Fruit fly (Drosophila melanogaster) whole organism, embryonic: ENCODE results near the gene CG3008.
A peak's percentile ranks its signal among the peaks of the same experiment; 100 is the strongest.

Experiments used
- Ada2b ChIP-seq: fragments of 200-800 bp; sonication (Bioruptor generic); IDR thresholded peaks from 2 replicates; pipeline ENCODE4 v1.3.6; 2022; ENCODE audit warnings: missing biosample characterization, missing genetic modification characterization
- BEAF-32 ChIP-seq: fragments of 200-800 bp; sonication (Bioruptor generic); optimal IDR thresholded peaks from 3 replicates; lab custom pipeline; 2017; ENCODE audit warnings: missing biosample characterization, missing genetic modification characterization, mild to moderate bottlenecking, moderate library complexity, missing genetic modification reagents
- Blimp-1 ChIP-seq: fragments of 200-800 bp; sonication (Bioruptor generic); optimal IDR thresholded peaks from 3 replicates; lab custom pipeline; 2018; ENCODE audit warnings: missing biosample characterization, missing genetic modification characterization, mild to moderate bottlenecking, moderate library complexity, missing genetic modification reagents
- C15 ChIP-seq: fragments of 200-800 bp; sonication (Bioruptor generic); IDR thresholded peaks from 3 replicates; pipeline ENCODE4 v1.3.6; 2022; ENCODE audit warnings: missing biosample characterization, missing genetic modification characterization
- CG10321 ChIP-seq: fragments of 200-800 bp; sonication (Bioruptor generic); IDR thresholded peaks from 2 replicates; pipeline ENCODE4 v1.3.6; 2022; ENCODE audit warnings: missing biosample characterization, missing genetic modification characterization
- CG10543 ChIP-seq: fragments of 200-800 bp; sonication (Bioruptor generic); optimal IDR thresholded peaks from 3 replicates; lab custom pipeline; 2017; ENCODE audit warnings: missing biosample characterization, mild to moderate bottlenecking, missing genetic modification characterization, moderate library complexity
- CG11398 ChIP-seq: fragments of 200-800 bp; sonication (Bioruptor generic); optimal IDR thresholded peaks from 2 replicates; lab custom pipeline; 2016; ENCODE audit warnings: missing biosample characterization, missing genetic modification characterization
- CG12769 ChIP-seq: fragments of 200-800 bp; sonication (Bioruptor generic); optimal IDR thresholded peaks from 2 replicates; lab custom pipeline; 2019; ENCODE audit warnings: missing biosample characterization, mild to moderate bottlenecking, missing genetic modification characterization, moderate library complexity
- CG13123 ChIP-seq: fragments of 200-800 bp; sonication (Bioruptor generic); optimal IDR thresholded peaks from 2 replicates; lab custom pipeline; 2016; ENCODE audit warnings: missing biosample characterization, missing genetic modification characterization
- CG16813 ChIP-seq: fragments of 200-800 bp; sonication (Bioruptor generic); IDR thresholded peaks from 3 replicates; pipeline ENCODE4 v1.3.6; 2022; ENCODE audit warnings: missing biosample characterization, missing genetic modification characterization; ENCODE audit not compliant: partially characterized antibody
- CG16863 ChIP-seq: fragments of 200-800 bp; sonication (Bioruptor generic); optimal IDR thresholded peaks from 3 replicates; lab custom pipeline; 2016; ENCODE audit warnings: missing biosample characterization, missing genetic modification characterization
- CG17912 ChIP-seq: fragments of 200-800 bp; sonication (Bioruptor generic); optimal IDR thresholded peaks from 2 replicates; lab custom pipeline; 2018; ENCODE audit warnings: missing biosample characterization, mild to moderate bottlenecking, missing genetic modification characterization
- CG2199 ChIP-seq: fragments of 200-800 bp; sonication (Bioruptor generic); IDR thresholded peaks from 3 replicates; pipeline ENCODE4 v1.3.6; 2022; ENCODE audit warnings: missing biosample characterization, missing genetic modification characterization
- CG30431 ChIP-seq: fragments of 200-800 bp; sonication (Bioruptor generic); optimal IDR thresholded peaks from 2 replicates; lab custom pipeline; 2017; ENCODE audit warnings: missing biosample characterization, missing genetic modification characterization
- CG3281 ChIP-seq: fragments of 200-800 bp; sonication (Bioruptor generic); optimal IDR thresholded peaks from 3 replicates; lab custom pipeline; 2017; ENCODE audit warnings: missing biosample characterization, mild to moderate bottlenecking, missing genetic modification characterization
- CG3838 ChIP-seq: fragments of 200-800 bp; sonication (Bioruptor generic); optimal IDR thresholded peaks from 3 replicates; lab custom pipeline; 2016; ENCODE audit warnings: missing biosample characterization, missing genetic modification characterization
- CG5953 ChIP-seq: fragments of 200-800 bp; sonication (Bioruptor generic); IDR thresholded peaks from 2 replicates; pipeline ENCODE4 v1.3.6; 2022; ENCODE audit warnings: missing biosample characterization, missing genetic modification characterization
- CG6654 ChIP-seq: fragments of 200-800 bp; sonication (Bioruptor generic); optimal IDR thresholded peaks from 2 replicates; lab custom pipeline; 2017; ENCODE audit warnings: missing biosample characterization, mild to moderate bottlenecking, missing genetic modification characterization
- CG7372 ChIP-seq: fragments of 200-800 bp; sonication (Bioruptor generic); IDR thresholded peaks from 2 replicates; pipeline ENCODE4 v1.3.6; 2022; ENCODE audit warnings: missing biosample characterization, missing genetic modification characterization
- CG7556 ChIP-seq: fragments of 200-800 bp; sonication (Bioruptor generic); optimal IDR thresholded peaks from 2 replicates; lab custom pipeline; 2017; ENCODE audit warnings: missing biosample characterization, mild to moderate bottlenecking, missing genetic modification characterization
- CG8281 ChIP-seq: fragments of 200-800 bp; sonication (Bioruptor generic); optimal IDR thresholded peaks from 2 replicates; lab custom pipeline; 2018; ENCODE audit warnings: missing biosample characterization, mild to moderate bottlenecking, missing genetic modification characterization, moderate library complexity
- CG8765 ChIP-seq: fragments of 200-800 bp; sonication (Bioruptor generic); IDR thresholded peaks from 2 replicates; pipeline ENCODE4 v1.3.6; 2022; ENCODE audit warnings: missing biosample characterization, missing genetic modification characterization
- CG8944 ChIP-seq: fragments of 200-800 bp; sonication (Bioruptor generic); optimal IDR thresholded peaks from 3 replicates; lab custom pipeline; 2016; ENCODE audit warnings: missing biosample characterization, missing genetic modification characterization
- CoRest ChIP-seq: fragments of 200-800 bp; sonication (Bioruptor generic); optimal IDR thresholded peaks from 3 replicates; lab custom pipeline; 2018; ENCODE audit warnings: missing biosample characterization, mild to moderate bottlenecking, missing genetic modification characterization, moderate library complexity
- Dek ChIP-seq: fragments of 200-800 bp; sonication (Bioruptor generic); optimal IDR thresholded peaks from 3 replicates; lab custom pipeline; 2019; ENCODE audit warnings: missing biosample characterization, mild to moderate bottlenecking, missing genetic modification characterization, moderate library complexity
- Eip74EF ChIP-seq, 2 experiments: fragments of 200-800 bp in 1 of 2; fragments of >200 bp in 1 of 2; sonication (Bioruptor generic) in 1 of 2; optimal IDR thresholded peaks; 2 replicates each; lab custom pipeline; 2017 to 2019; ENCODE audit warnings: missing biosample characterization in 2 of 2, missing genetic modification characterization in 2 of 2, mild to moderate bottlenecking in 1 of 2, moderate library complexity in 1 of 2
- Ets65A ChIP-seq: fragments of 200-800 bp; sonication (Bioruptor generic); peaks from one replicate; lab custom pipeline; 2016; ENCODE audit warnings: missing biosample characterization, missing genetic modification characterization
- HmgZ ChIP-seq: fragments of 200-800 bp; sonication (Bioruptor generic); optimal IDR thresholded peaks from 2 replicates; lab custom pipeline; 2018; ENCODE audit warnings: missing biosample characterization, mild to moderate bottlenecking, missing genetic modification characterization
- Mes4 ChIP-seq: fragments of 200-800 bp; sonication (Bioruptor generic); optimal IDR thresholded peaks from 2 replicates; lab custom pipeline; 2016; ENCODE audit warnings: missing biosample characterization, missing genetic modification characterization
- Pdp1 ChIP-seq, 2 experiments: fragments of 200-800 bp; sonication (Bioruptor generic); optimal IDR thresholded peaks; 3 replicates each; lab custom pipeline; 2016; ENCODE audit warnings: missing biosample characterization in 2 of 2, missing genetic modification characterization in 2 of 2, mild to moderate bottlenecking in 1 of 2, moderate library complexity in 1 of 2
- Poxn ChIP-seq: fragments of 200-800 bp; sonication (Bioruptor generic); IDR thresholded peaks from 2 replicates; pipeline ENCODE4 v1.3.6; 2022; ENCODE audit warnings: missing biosample characterization, missing genetic modification characterization
- bsh ChIP-seq, 2 experiments: fragments of 200-800 bp; sonication (Bioruptor generic); optimal IDR thresholded peaks; 2 replicates each; lab custom pipeline; 2017 to 2018; ENCODE audit warnings: mild to moderate bottlenecking in 2 of 2, missing biosample characterization in 2 of 2, missing genetic modification characterization in 2 of 2, moderate library complexity in 1 of 2
- cwo ChIP-seq: fragments of 200-800 bp; sonication (Bioruptor generic); optimal IDR thresholded peaks from 3 replicates; lab custom pipeline; 2017; ENCODE audit warnings: missing biosample characterization, missing genetic modification characterization, mild to moderate bottlenecking, moderate library complexity, missing genetic modification reagents
- eyg ChIP-seq: fragments of 200-800 bp; sonication (Bioruptor generic); optimal IDR thresholded peaks from 3 replicates; lab custom pipeline; 2016; ENCODE audit warnings: missing biosample characterization, missing genetic modification characterization
- fd3F ChIP-seq: fragments of 200-800 bp; sonication (Bioruptor generic); optimal IDR thresholded peaks from 2 replicates; lab custom pipeline; 2018; ENCODE audit warnings: missing biosample characterization, mild to moderate bottlenecking, missing genetic modification characterization, moderate library complexity
- fd64A ChIP-seq: fragments of 200-800 bp; sonication (Bioruptor generic); optimal IDR thresholded peaks from 3 replicates; lab custom pipeline; 2018; ENCODE audit warnings: missing biosample characterization, mild to moderate bottlenecking, missing genetic modification characterization
- gce ChIP-seq: fragments of 200-800 bp; sonication (Bioruptor generic); IDR thresholded peaks from 3 replicates; pipeline ENCODE4 v1.3.6; 2022; ENCODE audit warnings: missing biosample characterization, missing genetic modification characterization
- gcm ChIP-seq: fragments of 200-800 bp; sonication (Bioruptor generic); optimal IDR thresholded peaks from 2 replicates; lab custom pipeline; 2019; ENCODE audit warnings: missing biosample characterization, mild to moderate bottlenecking, missing genetic modification characterization, moderate library complexity
- ken ChIP-seq: fragments of 200-800 bp; sonication (Bioruptor generic); IDR thresholded peaks from 3 replicates; pipeline ENCODE4 v1.3.6; 2022; ENCODE audit warnings: missing biosample characterization, missing genetic modification characterization
- lilli ChIP-seq: fragments of 200-800 bp; sonication (Bioruptor generic); optimal IDR thresholded peaks from 3 replicates; lab custom pipeline; 2016; ENCODE audit warnings: missing biosample characterization, missing genetic modification characterization
- mam ChIP-seq: fragments of 200-800 bp; sonication (Bioruptor generic); optimal IDR thresholded peaks from 3 replicates; lab custom pipeline; 2016; ENCODE audit warnings: missing biosample characterization, missing genetic modification characterization
- mirr ChIP-seq: fragments of 200-800 bp; sonication (Bioruptor generic); optimal IDR thresholded peaks from 3 replicates; lab custom pipeline; 2018; ENCODE audit warnings: missing biosample characterization, mild to moderate bottlenecking, missing genetic modification characterization
- pan ChIP-seq, 4 experiments: fragments of >200 bp in 3 of 4; fragments of 200-800 bp in 1 of 4; sonication (Bioruptor generic) in 1 of 4; optimal IDR thresholded peaks in 3 of 4; IDR thresholded peaks in 1 of 4; 2 replicates each; pipeline versions ENCODE4 v1.3.6 to Lab custom; 2017 to 2022; ENCODE audit warnings: missing biosample characterization in 2 of 4, missing genetic modification characterization in 2 of 4, mixed read lengths in 1 of 4
- phol ChIP-seq: fragments of 200-800 bp; sonication (Bioruptor generic); optimal IDR thresholded peaks from 3 replicates; lab custom pipeline; 2018; ENCODE audit warnings: missing biosample characterization, mild to moderate bottlenecking, missing genetic modification characterization, moderate library complexity
- pzg ChIP-seq: fragments of 200-800 bp; sonication (Bioruptor generic); optimal IDR thresholded peaks from 3 replicates; lab custom pipeline; 2018; ENCODE audit warnings: missing biosample characterization, mild to moderate bottlenecking, missing genetic modification characterization, moderate library complexity
- sd ChIP-seq: fragments of 200-800 bp; sonication (Bioruptor generic); optimal IDR thresholded peaks from 3 replicates; lab custom pipeline; 2018; ENCODE audit warnings: missing biosample characterization, mild to moderate bottlenecking, missing genetic modification characterization, moderate library complexity
- sens ChIP-seq: fragments of 200-800 bp; sonication (Bioruptor generic); peaks from one replicate; lab custom pipeline; 2016; ENCODE audit warnings: missing biosample characterization, missing genetic modification characterization
- slbo ChIP-seq: fragments of 200-800 bp; sonication (Bioruptor generic); IDR thresholded peaks from 2 replicates; pipeline ENCODE4 v1.3.6; 2022; ENCODE audit warnings: missing biosample characterization, missing genetic modification characterization
- slp2 ChIP-seq: fragments of 200-800 bp; sonication (Bioruptor generic); optimal IDR thresholded peaks from 2 replicates; lab custom pipeline; 2016; ENCODE audit warnings: missing biosample characterization, missing genetic modification characterization
- so ChIP-seq: fragments of 200-800 bp; sonication (Bioruptor generic); IDR thresholded peaks from 3 replicates; pipeline ENCODE4 v1.3.6; 2022; ENCODE audit warnings: missing biosample characterization, missing genetic modification characterization
- zfh1 ChIP-seq: fragments of 200-800 bp; sonication (Bioruptor generic); IDR thresholded peaks from 3 replicates; pipeline ENCODE4 v1.3.6; 2022; ENCODE audit warnings: missing biosample characterization, missing genetic modification characterization

The CG3008 gene

DNA sequence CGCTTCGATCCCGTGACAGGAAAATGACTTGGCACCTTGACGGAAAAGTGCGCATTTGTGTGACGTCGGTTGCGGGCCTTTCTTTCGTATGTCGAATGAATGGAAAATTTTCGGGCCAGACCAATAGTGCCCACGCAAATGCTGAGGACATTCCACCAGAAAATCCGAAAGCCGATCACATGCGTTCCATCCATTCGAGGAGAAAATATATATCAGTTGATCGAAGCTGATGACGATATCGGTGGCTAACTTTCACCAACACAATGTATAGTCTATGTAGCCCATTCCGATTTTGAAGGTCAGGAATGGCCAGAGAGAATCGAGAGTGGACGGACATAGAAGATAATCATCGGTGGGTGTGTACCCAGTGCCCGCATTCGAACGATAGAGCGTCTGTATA, 15.1 kb downstream of the CG3008 start:
- TF ChIP-seq pzg (GFP tag; lab: Kevin White, UChicago) (no peak), CG7372 (GFP tag; lab: Robert Waterston, UW) (peak; percentile 39; the same call in 1 of the 2 replicates), BEAF-32 (GFP tag; lab: Kevin White, UChicago) (no peak), Poxn (GFP tag; lab: Robert Waterston, UW) (no peak), mirr (no peak), CG8281 (tag; lab: Kevin White, UChicago) (no peak), CG10321 (GFP tag; lab: Robert Waterston, UW) (no peak), CG11398 (GFP tag; lab: Kevin White, UChicago) (no peak), mam (GFP tag; lab: Kevin White, UChicago) (no peak), CG3281 (GFP tag; lab: Kevin White, UChicago) (no peak), CG16813 (GFP tag; lab: Robert Waterston, UW) (no peak), gce (GFP tag; lab: Robert Waterston, UW) (no peak), CG5953 (no peak), ken (GFP tag; lab: Robert Waterston, UW) (no peak), Blimp-1 (GFP tag; lab: Kevin White, UChicago) (peak; percentile 30), gcm (GFP tag; lab: Kevin White, UChicago) (peak; percentile 49), CG12769 (peak; percentile 61), Pdp1 (GFP tag; optimal IDR thresholded peaks at IDR 0.05; lab: Kevin White, UChicago) (no peak), so (GFP tag; lab: Robert Waterston, UW) (0 out of 3 replicates have a peak, but pooled peaks have one; percentile 43), sd (peak; percentile 79), CoRest (tag; lab: Kevin White, UChicago) (no peak), sens (GFP tag; lab: Kevin White, UChicago) (peak; percentile 24), CG30431 (no peak), Mes4 (GFP tag; lab: Kevin White, UChicago) (no peak), CG16863 (GFP tag; lab: Kevin White, UChicago) (no peak), CG17912 (GFP tag; lab: Kevin White, UChicago) (no peak), CG2199 (GFP tag; lab: Robert Waterston, UW) (no peak), Ada2b (GFP tag; lab: Robert Waterston, UW) (no peak), lilli (GFP tag; lab: Kevin White, UChicago) (no peak), Dek (tag; lab: Kevin White, UChicago) (no peak), Eip74EF (GFP tag; optimal IDR thresholded peaks at IDR 0.05; lab: Kevin White, UChicago) (no peak), CG3838 (GFP tag; lab: Kevin White, UChicago) (no peak), eyg (no peak), fd3F (GFP tag; lab: Kevin White, UChicago) (no peak), Ets65A (GFP tag; lab: Kevin White, UChicago) (no peak), fd64A (no peak), CG7556 (no peak), CG6654 (GFP tag; lab: Kevin White, UChicago) (no peak), slp2 (no peak), C15 (GFP tag; lab: Robert Waterston, UW) (no peak), CG10543 (GFP tag; lab: Kevin White, UChicago) (peak; percentile 24), bsh (GFP tag; optimal IDR thresholded peaks at IDR 0.05; lab: Kevin White, UChicago) (no peak), cwo (GFP tag; lab: Kevin White, UChicago) (peak; percentile 44), phol (tag; lab: Kevin White, UChicago) (no peak), CG8765 (GFP tag; lab: Robert Waterston, UW) (no peak), zfh1 (no peak), slbo (GFP tag; lab: Robert Waterston, UW) (no peak), pan (optimal IDR thresholded peaks at IDR 0.05; lab: Kevin White, UChicago) (no peak), pan (GFP tag; optimal IDR thresholded peaks at IDR 0.05 in 1 of 2, IDR thresholded peaks at IDR 0.05 in 1 of 2) (no peak), CG13123 (no peak), HmgZ (tag; lab: Kevin White, UChicago) (no peak), CG8944 (GFP tag; lab: Kevin White, UChicago) (no peak)
